Fruit fly (Drosophila melanogaster): ENCODE results near the gene p38b.

DNA sequence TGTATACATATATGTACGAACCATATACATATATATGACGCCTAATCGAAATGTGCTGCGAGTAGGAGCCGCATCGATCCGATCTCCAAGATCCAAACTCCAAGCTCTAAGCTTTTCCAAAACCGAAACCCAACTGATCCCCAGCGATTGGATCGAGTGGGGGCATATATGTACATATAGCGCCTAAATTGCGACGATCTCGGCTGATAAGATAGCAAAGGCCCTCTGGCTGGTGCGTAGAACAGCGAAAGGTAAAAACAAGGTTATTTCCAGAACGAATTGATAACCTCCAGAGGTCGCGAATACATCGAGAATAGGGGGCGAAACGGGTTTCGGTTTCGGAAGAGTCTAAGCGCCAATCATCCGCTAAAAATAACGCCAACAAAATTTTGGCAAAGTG is 1.3 kb upstream of the p38b start:
- TF ChIP-seq CG8159 (tag; optimal IDR thresholded peaks at IDR 0.05) (no peak), CG14655 (GFP tag; optimal IDR thresholded peaks at IDR 0.05) (no peak), CG8301 (tag; optimal IDR thresholded peaks at IDR 0.05) (no peak), EcR (GFP tag; optimal IDR thresholded peaks at IDR 0.05) (no peak), D1 (tag; optimal IDR thresholded peaks at IDR 0.05) (no peak), Pif1B (GFP tag; optimal IDR thresholded peaks at IDR 0.05) (no peak), CG17806 (tag; optimal IDR thresholded peaks at IDR 0.05) (no peak), rn (GFP tag; IDR thresholded peaks at IDR 0.05) (no peak), CG32121 (GFP tag; IDR thresholded peaks at IDR 0.05) (no peak), Pif1A (GFP tag; optimal IDR thresholded peaks at IDR 0.05) (no peak), CG13204 (GFP tag; optimal IDR thresholded peaks at IDR 0.05) (no peak), Snoo (tag; optimal IDR thresholded peaks at IDR 0.05) (no peak)

Measured in whole organism, pupa.